Fruit fly (Drosophila melanogaster) whole organism, embryonic: Measurements from ENCODE around the gene Capa.

Experiments used
- Aef1 ChIP-seq: fragments of 200-800 bp; sonication (Bioruptor generic); IDR thresholded peaks from 3 replicates; pipeline ENCODE4 v1.3.6; 2022; ENCODE audit warnings: missing biosample characterization, missing genetic modification characterization
- Bgb ChIP-seq: fragments of 200-800 bp; sonication (Bioruptor generic); IDR thresholded peaks from 2 replicates; pipeline ENCODE4 v1.3.6; 2022; ENCODE audit warnings: missing biosample characterization, missing genetic modification characterization; ENCODE audit not compliant: partially characterized antibody
- C15 ChIP-seq: fragments of 200-800 bp; sonication (Bioruptor generic); IDR thresholded peaks from 3 replicates; pipeline ENCODE4 v1.3.6; 2022; ENCODE audit warnings: missing biosample characterization, missing genetic modification characterization
- CG11398 ChIP-seq: fragments of 200-800 bp; sonication (Bioruptor generic); optimal IDR thresholded peaks from 2 replicates; lab custom pipeline; 2016; ENCODE audit warnings: missing biosample characterization, missing genetic modification characterization
- CG12744 ChIP-seq: fragments of 200-800 bp; sonication (Bioruptor generic); optimal IDR thresholded peaks from 2 replicates; lab custom pipeline; 2016; ENCODE audit warnings: missing biosample characterization, missing genetic modification characterization
- CG15073 ChIP-seq: fragments of 200-800 bp; sonication (Bioruptor generic); optimal IDR thresholded peaks from 2 replicates; lab custom pipeline; 2016; ENCODE audit warnings: missing biosample characterization, missing genetic modification characterization
- CG16813 ChIP-seq: fragments of 200-800 bp; sonication (Bioruptor generic); IDR thresholded peaks from 3 replicates; pipeline ENCODE4 v1.3.6; 2022; ENCODE audit warnings: missing biosample characterization, missing genetic modification characterization; ENCODE audit not compliant: partially characterized antibody
- CG17829 ChIP-seq: fragments of 200-800 bp; optimal IDR thresholded peaks from 2 replicates; lab custom pipeline; 2019; ENCODE audit warnings: missing biosample characterization, mild to moderate bottlenecking, missing genetic modification characterization, moderate library complexity
- CG1832 ChIP-seq: fragments of 200-800 bp; sonication (Bioruptor generic); optimal IDR thresholded peaks from 2 replicates; lab custom pipeline; 2017; ENCODE audit warnings: missing biosample characterization, mild to moderate bottlenecking, missing genetic modification characterization, inconsistent platforms
- CG2129 ChIP-seq: fragments of 200-800 bp; sonication (Bioruptor generic); IDR thresholded peaks from 2 replicates; pipeline ENCODE4 v1.3.6; 2022; ENCODE audit warnings: missing biosample characterization, missing genetic modification characterization; ENCODE audit not compliant: partially characterized antibody
- CG32767 ChIP-seq: fragments of 200-800 bp; sonication (Bioruptor generic); IDR thresholded peaks from 2 replicates; pipeline ENCODE4 v1.3.6; 2022; ENCODE audit warnings: missing biosample characterization, missing genetic modification characterization
- CG3281 ChIP-seq: fragments of 200-800 bp; sonication (Bioruptor generic); optimal IDR thresholded peaks from 3 replicates; lab custom pipeline; 2017; ENCODE audit warnings: missing biosample characterization, mild to moderate bottlenecking, missing genetic modification characterization
- CG3838 ChIP-seq: fragments of 200-800 bp; sonication (Bioruptor generic); optimal IDR thresholded peaks from 3 replicates; lab custom pipeline; 2016; ENCODE audit warnings: missing biosample characterization, missing genetic modification characterization
- CG43689 ChIP-seq: fragments of 200-800 bp; sonication (Bioruptor generic); IDR thresholded peaks from 2 replicates; pipeline ENCODE4 v1.3.6; 2022; ENCODE audit warnings: missing biosample characterization, missing genetic modification characterization
- CG7839 ChIP-seq: fragments of 200-800 bp; sonication (Bioruptor generic); optimal IDR thresholded peaks from 3 replicates; lab custom pipeline; 2018; ENCODE audit warnings: missing biosample characterization, mild to moderate bottlenecking, missing genetic modification characterization, moderate library complexity
- CkIIα-i1 ChIP-seq: fragments of 200-800 bp; sonication (Bioruptor generic); IDR thresholded peaks from 2 replicates; pipeline ENCODE4 v1.3.6; 2022; ENCODE audit warnings: missing biosample characterization, missing genetic modification characterization
- Dll ChIP-seq: fragments of 200-800 bp; sonication (Bioruptor generic); IDR thresholded peaks from 4 replicates; pipeline ENCODE4 v1.3.6; 2022; ENCODE audit warnings: missing biosample characterization, missing genetic modification characterization; ENCODE audit not compliant: partially characterized antibody
- E2f1 ChIP-seq: fragments of 200-800 bp; sonication (Bioruptor generic); IDR thresholded peaks from 2 replicates; pipeline ENCODE4 v1.3.6; 2022; ENCODE audit warnings: missing biosample characterization, missing genetic modification characterization
- Ets97D ChIP-seq: fragments of 200-800 bp; sonication (Bioruptor generic); optimal IDR thresholded peaks from 3 replicates; lab custom pipeline; 2016; ENCODE audit warnings: missing biosample characterization, missing genetic modification characterization
- Gsc ChIP-seq: fragments of 200-800 bp; sonication (Bioruptor generic); IDR thresholded peaks from 2 replicates; pipeline ENCODE4 v1.3.6; 2022; ENCODE audit warnings: missing biosample characterization, missing genetic modification characterization
- HLHmδ ChIP-seq: fragments of 200-800 bp; sonication (Bioruptor generic); optimal IDR thresholded peaks from 2 replicates; lab custom pipeline; 2018; ENCODE audit warnings: missing biosample characterization, mild to moderate bottlenecking, missing genetic modification characterization, moderate library complexity
- HmgD ChIP-seq: fragments of 200-800 bp; sonication (Bioruptor generic); optimal IDR thresholded peaks from 3 replicates; lab custom pipeline; 2016; ENCODE audit warnings: missing biosample characterization, missing genetic modification characterization
- Lpt ChIP-seq: fragments of >200 bp; optimal IDR thresholded peaks from 2 replicates; lab custom pipeline; 2018; ENCODE audit warnings: missing biosample characterization, missing genetic modification characterization
- NC2α ChIP-seq: fragments of 200-800 bp; sonication (Bioruptor generic); optimal IDR thresholded peaks from 2 replicates; lab custom pipeline; 2016; ENCODE audit warnings: missing biosample characterization, missing genetic modification characterization
- Rfx ChIP-seq: fragments of 200-800 bp; sonication (Bioruptor generic); IDR thresholded peaks from 2 replicates; pipeline ENCODE4 v1.3.6; 2022; ENCODE audit warnings: missing biosample characterization, missing genetic modification characterization
- Side ChIP-seq: fragments of 200-800 bp; sonication (Bioruptor generic); optimal IDR thresholded peaks from 2 replicates; lab custom pipeline; 2016; ENCODE audit warnings: missing biosample characterization, missing genetic modification characterization
- Spps ChIP-seq: fragments of 200-800 bp; sonication (Bioruptor generic); optimal IDR thresholded peaks from 2 replicates; lab custom pipeline; 2018; ENCODE audit warnings: missing biosample characterization, mild to moderate bottlenecking, missing genetic modification characterization
- Usf ChIP-seq: fragments of 200-800 bp; sonication (Bioruptor generic); optimal IDR thresholded peaks from 2 replicates; lab custom pipeline; 2017; ENCODE audit warnings: missing genotype, missing biosample characterization, missing genetic modification characterization
- bbx ChIP-seq: fragments of 200-800 bp; sonication (Bioruptor generic); IDR thresholded peaks from 2 replicates; pipeline ENCODE4 v1.3.6; 2022; ENCODE audit warnings: missing biosample characterization, missing genetic modification characterization; ENCODE audit not compliant: partially characterized antibody
- btn ChIP-seq: fragments of 200-800 bp; sonication (Bioruptor generic); optimal IDR thresholded peaks from 2 replicates; lab custom pipeline; 2016; ENCODE audit warnings: missing biosample characterization, missing genetic modification characterization
- da ChIP-seq: fragments of 200-800 bp; sonication (Bioruptor generic); optimal IDR thresholded peaks from 2 replicates; lab custom pipeline; 2016; ENCODE audit warnings: missing biosample characterization, missing genetic modification characterization
- dan ChIP-seq: fragments of 200-800 bp; sonication (Bioruptor generic); IDR thresholded peaks from 2 replicates; pipeline ENCODE4 v1.3.6; 2022; ENCODE audit warnings: missing biosample characterization, missing genetic modification characterization
- esg ChIP-seq: fragments of 200-800 bp; sonication (Bioruptor generic); conservative IDR thresholded peaks from 2 replicates; pipeline ENCODE4 v1.3.6; 2022; ENCODE audit warnings: missing biosample characterization, missing genetic modification characterization
- gem ChIP-seq: fragments of 200-800 bp; sonication (Bioruptor generic); optimal IDR thresholded peaks from 2 replicates; lab custom pipeline; 2019; ENCODE audit warnings: missing biosample characterization, mild to moderate bottlenecking, missing genetic modification characterization, moderate library complexity
- grn ChIP-seq: fragments of 200-800 bp; sonication (Bioruptor generic); optimal IDR thresholded peaks from 3 replicates; lab custom pipeline; 2017; ENCODE audit warnings: missing biosample characterization, missing genetic modification characterization
- gsb-n ChIP-seq: fragments of 200-800 bp; sonication (Bioruptor generic); optimal IDR thresholded peaks from 3 replicates; lab custom pipeline; 2018; ENCODE audit warnings: missing biosample characterization, mild to moderate bottlenecking, missing genetic modification characterization
- ken ChIP-seq: fragments of 200-800 bp; sonication (Bioruptor generic); IDR thresholded peaks from 3 replicates; pipeline ENCODE4 v1.3.6; 2022; ENCODE audit warnings: missing biosample characterization, missing genetic modification characterization
- mam ChIP-seq: fragments of 200-800 bp; sonication (Bioruptor generic); optimal IDR thresholded peaks from 3 replicates; lab custom pipeline; 2016; ENCODE audit warnings: missing biosample characterization, missing genetic modification characterization
- mirr ChIP-seq: fragments of 200-800 bp; sonication (Bioruptor generic); optimal IDR thresholded peaks from 3 replicates; lab custom pipeline; 2018; ENCODE audit warnings: missing biosample characterization, mild to moderate bottlenecking, missing genetic modification characterization
- mld ChIP-seq: fragments of 200-800 bp; sonication (Bioruptor generic); IDR thresholded peaks from 3 replicates; pipeline ENCODE4 v1.3.6; 2022; ENCODE audit warnings: missing biosample characterization, missing genetic modification characterization; ENCODE audit not compliant: partially characterized antibody
- nerfin-2 ChIP-seq: fragments of 200-800 bp; sonication (Bioruptor generic); IDR thresholded peaks from 2 replicates; pipeline ENCODE4 v1.3.6; 2022; ENCODE audit warnings: missing biosample characterization, missing genetic modification characterization; ENCODE audit not compliant: partially characterized antibody
- onecut ChIP-seq: fragments of 200-800 bp; sonication (Bioruptor generic); IDR thresholded peaks from 2 replicates; pipeline ENCODE4 v1.3.6; 2022; ENCODE audit warnings: missing biosample characterization, missing genetic modification characterization
- pfk ChIP-seq: fragments of 200-800 bp; sonication (Bioruptor generic); optimal IDR thresholded peaks from 2 replicates; lab custom pipeline; 2018; ENCODE audit warnings: missing biosample characterization, mild to moderate bottlenecking, missing genetic modification characterization, moderate library complexity
- pzg ChIP-seq: fragments of 200-800 bp; sonication (Bioruptor generic); optimal IDR thresholded peaks from 3 replicates; lab custom pipeline; 2018; ENCODE audit warnings: missing biosample characterization, mild to moderate bottlenecking, missing genetic modification characterization, moderate library complexity
- ranshi ChIP-seq: fragments of 200-800 bp; sonication (Bioruptor generic); IDR thresholded peaks from 2 replicates; pipeline ENCODE4 v1.3.6; 2022; ENCODE audit warnings: missing biosample characterization, missing genetic modification characterization
- slou ChIP-seq: fragments of 200-800 bp; sonication (Bioruptor generic); optimal IDR thresholded peaks from 3 replicates; lab custom pipeline; 2016; ENCODE audit warnings: missing biosample characterization, missing genetic modification characterization
- sna ChIP-seq: fragments of 200-800 bp; sonication (Bioruptor generic); IDR thresholded peaks from 2 replicates; pipeline ENCODE4 v1.3.6; 2022; ENCODE audit warnings: missing biosample characterization, missing genetic modification characterization; ENCODE audit not compliant: partially characterized antibody
- trem ChIP-seq: fragments of 200-800 bp; optimal IDR thresholded peaks from 3 replicates; lab custom pipeline; 2019; ENCODE audit warnings: missing biosample characterization, mild to moderate bottlenecking, missing genetic modification characterization, moderate library complexity
- vvl ChIP-seq: fragments of 200-800 bp; sonication (Bioruptor generic); IDR thresholded peaks from 2 replicates; pipeline ENCODE4 v1.3.6; 2022; ENCODE audit warnings: missing biosample characterization, missing genetic modification characterization
- zf30C ChIP-seq: fragments of 200-800 bp; sonication (Bioruptor generic); optimal IDR thresholded peaks from 3 replicates; lab custom pipeline; 2018; ENCODE audit warnings: missing biosample characterization, mild to moderate bottlenecking, missing genetic modification characterization

Gene Capa

dm6 chr3R:29868676-29869349 lies 45.3 kb downstream of the Capa start, which contains the start of gene Zip99C (continued):
- TF ChIP-seq Aef1 (GFP tag; lab: Robert Waterston, UW): peak; percentile 57
- no peak for TF ChIP-seq CkIIα-i1 (GFP tag; lab: Robert Waterston, UW)
- TF ChIP-seq ranshi (GFP tag; lab: Robert Waterston, UW): peak; percentile 51; the same call in 1 of the 2 replicates
- peak; percentile 35 for TF ChIP-seq mam (GFP tag; lab: Kevin White, UChicago)
- TF ChIP-seq vvl (GFP tag; lab: Robert Waterston, UW): peak; percentile 23; the same call in 1 of the 2 replicates
- TF ChIP-seq pzg (GFP tag; lab: Kevin White, UChicago): peak; percentile 93
- TF ChIP-seq btn (GFP tag; lab: Kevin White, UChicago): no peak
- peak; percentile 17 for TF ChIP-seq slou (GFP tag; lab: Kevin White, UChicago)
- TF ChIP-seq Side (GFP tag; lab: Kevin White, UChicago): no peak
- TF ChIP-seq esg: no peak
- no peak for TF ChIP-seq CG43689 (GFP tag; lab: Robert Waterston, UW)
- TF ChIP-seq CG12744: no peak
- peak; percentile 38 for TF ChIP-seq CG3838 (GFP tag; lab: Kevin White, UChicago)
- TF ChIP-seq HmgD (GFP tag; lab: Kevin White, UChicago): no peak
- TF ChIP-seq NC2α (GFP tag; lab: Kevin White, UChicago): no peak
- peak; percentile 29 for TF ChIP-seq gsb-n (tag; lab: Kevin White, UChicago)
- no peak for TF ChIP-seq C15 (GFP tag; lab: Robert Waterston, UW)
- no peak for TF ChIP-seq CG15073 (GFP tag; lab: Kevin White, UChicago)
- peak; percentile 79; the same call in 1 of the 2 replicates for TF ChIP-seq CG2129 (GFP tag; lab: Robert Waterston, UW)
- TF ChIP-seq bbx (GFP tag; lab: Robert Waterston, UW): peak; percentile 87
- TF ChIP-seq HLHmδ (GFP tag; lab: Kevin White, UChicago): no peak
- peak; percentile 18 for TF ChIP-seq Usf (GFP tag; lab: Kevin White, UChicago)
- peak; percentile 81 for TF ChIP-seq mld (GFP tag; lab: Robert Waterston, UW)
- TF ChIP-seq trem: peak; percentile 90
- peak; percentile 87 for TF ChIP-seq Bgb
- TF ChIP-seq CG3281 (GFP tag; lab: Kevin White, UChicago): peak; percentile 18
- peak; percentile 72 for TF ChIP-seq Ets97D
- peak; percentile 98 for TF ChIP-seq Dll (GFP tag; lab: Robert Waterston, UW)
- no peak for TF ChIP-seq CG32767 (GFP tag; lab: Robert Waterston, UW)
- TF ChIP-seq ken (GFP tag; lab: Robert Waterston, UW): no peak
- no peak for TF ChIP-seq zf30C
- no peak for TF ChIP-seq CG1832 (GFP tag; lab: Kevin White, UChicago)
- no peak for TF ChIP-seq mirr (GFP tag; lab: Kevin White, UChicago)
- TF ChIP-seq Lpt (GFP tag; lab: Kevin White, UChicago): no peak
- TF ChIP-seq da: no peak
- no peak for TF ChIP-seq grn (GFP tag; lab: Kevin White, UChicago)
- peak; percentile 96 for TF ChIP-seq CG16813 (GFP tag; lab: Robert Waterston, UW)
- TF ChIP-seq Spps (tag; lab: Kevin White, UChicago): no peak
- no peak for TF ChIP-seq Gsc
- peak; percentile 94 for TF ChIP-seq sna (GFP tag; lab: Robert Waterston, UW)
- TF ChIP-seq E2f1 (GFP tag; lab: Robert Waterston, UW): no peak
- peak; percentile 53 for TF ChIP-seq gem (tag; lab: Kevin White, UChicago)
- TF ChIP-seq CG17829 (tag; lab: Kevin White, UChicago): peak; percentile 41
- no peak for TF ChIP-seq dan (GFP tag; lab: Robert Waterston, UW)
- peak; percentile 56 for TF ChIP-seq Rfx (GFP tag; lab: Robert Waterston, UW)
- peak; percentile 11 for TF ChIP-seq CG7839 (tag; lab: Kevin White, UChicago)
- peak; percentile 70 for TF ChIP-seq nerfin-2
- TF ChIP-seq CG11398 (GFP tag; lab: Kevin White, UChicago): no peak
- TF ChIP-seq pfk (GFP tag; lab: Kevin White, UChicago): no peak
- TF ChIP-seq onecut: peak; percentile 51
